Worm (Caenorhabditis elegans) whole organism, L2 larva: ENCODE measurements around the gene rnp-9.

Experiments
- F13H6.1 ChIP-seq: sonication (generic microtip); optimal IDR thresholded peaks from 2 replicates; lab custom pipeline; 2016; ENCODE audit warnings: missing genetic modification characterization, missing compliant biosample characterization
- R02D3.7 ChIP-seq: fragments of 150-350 bp; optimal IDR thresholded peaks from 2 replicates; lab custom pipeline; 2014; ENCODE audit warnings: missing biosample characterization, missing genetic modification characterization
- Y55F3AM.14 ChIP-seq: fragments of 200-800 bp; sonication (Bioruptor generic); optimal IDR thresholded peaks from 2 replicates; lab custom pipeline; 2018; ENCODE audit warnings: mild to moderate bottlenecking, missing genetic modification characterization, missing compliant biosample characterization
- ZK546.5 ChIP-seq: sonication (generic microtip); optimal IDR thresholded peaks from 2 replicates; lab custom pipeline; 2017; ENCODE audit warnings: missing biosample characterization, missing genetic modification characterization
- alr-1 ChIP-seq: fragments of 150-350 bp; optimal IDR thresholded peaks from 2 replicates; lab custom pipeline; 2014; ENCODE audit warnings: missing biosample characterization, missing genetic modification characterization
- ama-1 ChIP-seq: fragments of 150-350 bp; optimal IDR thresholded peaks from 2 replicates; lab custom pipeline; 2018; ENCODE audit warnings: inconsistent platforms
- blmp-1 ChIP-seq: sonication (generic microtip); optimal IDR thresholded peaks from 2 replicates; lab custom pipeline; 2017; ENCODE audit warnings: missing genetic modification characterization, mild to moderate bottlenecking, missing compliant biosample characterization, antibody characterized with exemption, moderate library complexity; ENCODE audit not compliant: insufficient read depth
- ceh-82 ChIP-seq: fragments of 150-350 bp; optimal IDR thresholded peaks from 2 replicates; lab custom pipeline; 2014; ENCODE audit warnings: missing biosample characterization, missing genetic modification characterization
- dmd-4 ChIP-seq: sonication (generic microtip); optimal IDR thresholded peaks from 2 replicates; lab custom pipeline; 2017; ENCODE audit warnings: missing biosample characterization, missing genetic modification characterization
- elt-1 ChIP-seq: fragments of 150-350 bp; optimal IDR thresholded peaks from 2 replicates; lab custom pipeline; 2014; ENCODE audit warnings: missing biosample characterization, missing genetic modification characterization
- elt-3 ChIP-seq: sonication (generic microtip); optimal IDR thresholded peaks from 2 replicates; lab custom pipeline; 2017; ENCODE audit warnings: missing biosample characterization, missing genetic modification characterization
- lin-11 ChIP-seq: fragments of 150-350 bp; sonication (generic microtip); optimal IDR thresholded peaks from 2 replicates; lab custom pipeline; 2014; ENCODE audit warnings: missing biosample characterization, missing genetic modification characterization, inconsistent platforms, mixed read lengths
- lin-13 ChIP-seq: fragments of 150-350 bp; optimal IDR thresholded peaks from 2 replicates; lab custom pipeline; 2014; ENCODE audit warnings: missing biosample characterization, missing genetic modification reagents, missing genetic modification characterization
- lin-39 ChIP-seq: fragments of 150-350 bp; optimal IDR thresholded peaks from 2 replicates; lab custom pipeline; 2014; ENCODE audit warnings: missing biosample characterization, missing genetic modification reagents, missing genetic modification characterization
- mab-5 ChIP-seq: fragments of 150-350 bp; optimal IDR thresholded peaks from 2 replicates; lab custom pipeline; 2014; ENCODE audit warnings: missing biosample characterization, missing genetic modification characterization
- mbf-1 ChIP-seq: sonication (generic microtip); optimal IDR thresholded peaks from 2 replicates; lab custom pipeline; 2017; ENCODE audit warnings: missing biosample characterization, missing genetic modification characterization
- mdl-1 ChIP-seq, 2 experiments: fragments of 150-350 bp in 1 of 2; sonication (generic microtip) in 1 of 2; optimal IDR thresholded peaks; 2 replicates each; lab custom pipeline; 2017; ENCODE audit warnings: missing biosample characterization in 2 of 2, missing genetic modification characterization in 2 of 2
- nhr-12 ChIP-seq: fragments of 150-350 bp; optimal IDR thresholded peaks from 2 replicates; lab custom pipeline; 2014; ENCODE audit warnings: missing biosample characterization, missing genetic modification characterization
- nhr-129 ChIP-seq: fragments of 150-350 bp; optimal IDR thresholded peaks from 2 replicates; lab custom pipeline; 2014; ENCODE audit warnings: missing biosample characterization, missing genetic modification characterization
- nhr-237 ChIP-seq: fragments of 150-350 bp; optimal IDR thresholded peaks from 2 replicates; lab custom pipeline; 2014; ENCODE audit warnings: missing biosample characterization, missing genetic modification characterization
- nhr-6 ChIP-seq: fragments of 150-350 bp; optimal IDR thresholded peaks from 2 replicates; lab custom pipeline; 2014; ENCODE audit warnings: missing biosample characterization, missing genetic modification characterization
- nhr-77 ChIP-seq: fragments of 150-350 bp; optimal IDR thresholded peaks from 2 replicates; lab custom pipeline; 2014; ENCODE audit warnings: missing biosample characterization, missing genetic modification characterization
- peb-1 ChIP-seq: fragments of 150-350 bp; optimal IDR thresholded peaks from 2 replicates; lab custom pipeline; 2014; ENCODE audit warnings: missing biosample characterization, missing genetic modification characterization
- sem-4 ChIP-seq: fragments of 150-350 bp; optimal IDR thresholded peaks from 2 replicates; lab custom pipeline; 2014; ENCODE audit warnings: missing biosample characterization, missing genetic modification reagents, missing genetic modification characterization
- skn-1 ChIP-seq: sonication (generic microtip); optimal IDR thresholded peaks from 2 replicates; lab custom pipeline; 2017; ENCODE audit warnings: missing biosample characterization, missing genetic modification characterization
- sma-3 ChIP-seq: sonication (generic microtip); optimal IDR thresholded peaks from 2 replicates; lab custom pipeline; 2016; ENCODE audit warnings: missing genetic modification reagents, missing genetic modification characterization, missing compliant biosample characterization
- sma-9 ChIP-seq, 2 experiments: fragments of 150-350 bp in 1 of 2; sonication (generic microtip) in 1 of 2; optimal IDR thresholded peaks; 2 replicates each; lab custom pipeline; 2014 to 2016; ENCODE audit warnings: missing genetic modification characterization in 2 of 2, mild to moderate bottlenecking in 1 of 2, missing biosample characterization in 1 of 2, missing compliant biosample characterization in 1 of 2, missing genetic modification reagents in 1 of 2, moderate library complexity in 1 of 2
- unc-39 ChIP-seq: fragments of 150-350 bp; optimal IDR thresholded peaks from 2 replicates; lab custom pipeline; 2014; ENCODE audit warnings: missing biosample characterization, missing genetic modification characterization
- unc-55 ChIP-seq: fragments of 150-350 bp; sonication (generic microtip); optimal IDR thresholded peaks from 3 replicates; lab custom pipeline; 2014; ENCODE audit warnings: missing biosample characterization, missing genetic modification reagents, missing genetic modification characterization
- unc-62 ChIP-seq: fragments of 150-350 bp; optimal IDR thresholded peaks from 2 replicates; lab custom pipeline; 2014; ENCODE audit warnings: missing biosample characterization, missing genetic modification reagents, missing genetic modification characterization
- ztf-11 ChIP-seq: sonication (generic microtip); optimal IDR thresholded peaks from 2 replicates; lab custom pipeline; 2017; ENCODE audit warnings: missing biosample characterization, missing genetic modification characterization
- ztf-4 ChIP-seq: fragments of 150-350 bp; optimal IDR thresholded peaks from 2 replicates; lab custom pipeline; 2014; ENCODE audit warnings: missing biosample characterization, missing genetic modification characterization

rnp-9 gene

DNA sequence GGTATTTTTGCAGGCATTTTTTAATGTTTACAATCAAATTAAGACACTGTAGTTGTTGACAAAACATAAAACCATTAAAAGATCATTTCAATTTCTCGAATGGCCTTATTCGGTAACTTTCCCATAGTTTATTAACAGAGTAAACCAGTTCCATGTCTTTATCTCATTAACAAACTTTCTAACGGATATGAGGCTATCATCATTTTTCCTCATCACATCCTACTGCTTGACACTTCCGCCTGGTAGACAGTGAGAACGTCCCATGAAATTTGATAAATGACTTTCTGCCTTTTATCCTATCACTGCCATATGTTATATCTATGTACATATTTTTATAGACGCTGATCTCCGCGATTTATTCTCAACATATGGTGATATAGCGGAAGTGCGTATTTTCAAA is 3.5 kb downstream of the rnp-9 start:
- TF ChIP-seq dmd-4 (no peak), unc-55 (GFP tag; lab: Kevin White, UChicago) (no peak), blmp-1 (tag; lab: Kevin White, UChicago) (no peak)
- TF ChIP-seq, all 48 proteins: peak for 0

DNA sequence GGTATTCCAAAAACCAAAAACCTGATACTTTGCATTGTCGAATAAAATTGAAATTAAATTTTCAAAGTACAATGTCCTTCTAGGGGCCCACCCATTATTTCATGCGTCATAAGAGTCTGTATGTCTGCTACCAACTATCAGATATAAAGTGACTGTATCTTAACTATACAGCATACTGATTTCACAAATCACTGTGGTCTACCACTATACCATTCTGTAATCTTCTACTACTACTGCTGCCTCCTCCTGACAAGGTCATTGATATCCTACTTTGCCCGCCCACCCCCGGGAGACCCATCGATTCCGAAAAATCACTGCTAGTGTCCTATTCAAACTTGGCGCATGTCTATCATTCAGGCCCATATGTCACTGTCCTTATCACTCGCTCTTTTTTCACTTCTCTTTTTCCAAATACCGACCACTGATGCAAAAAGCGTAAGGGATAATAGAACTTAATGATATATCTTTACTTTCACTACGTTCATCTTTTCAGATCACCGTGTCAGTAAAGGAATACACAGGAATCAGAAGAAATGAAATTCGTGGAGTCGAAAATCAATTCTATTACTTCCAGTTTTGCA is 5.0 kb downstream of the rnp-9 start, which contains the start of gene C07A4.2:
Gene C07A4.2 (plus strand): TSS at position 195 of the 581 bp plus-strand sequence.
- TF ChIP-seq blmp-1 (tag; lab: Kevin White, UChicago) (no peak), lin-39 (tag; lab: Kevin White, UChicago) (no peak), ZK546.5 (tag; lab: Kevin White, UChicago) (no peak), nhr-77 (no peak), nhr-237 (tag; lab: Kevin White, UChicago) (no peak), unc-62 (GFP tag; lab: Kevin White, UChicago) (no peak), skn-1 (no peak), sma-9 (GFP tag; optimal IDR thresholded peaks at IDR 0.05; lab: Kevin White, UChicago) (no peak), sma-9 (tag; optimal IDR thresholded peaks at IDR 0.05; lab: Kevin White, UChicago) (no peak), mab-5 (no peak), lin-13 (GFP tag; lab: Kevin White, UChicago) (no peak), R02D3.7 (no peak), nhr-129 (no peak), mbf-1 (tag; lab: Kevin White, UChicago) (no peak), sem-4 (no peak)

DNA sequence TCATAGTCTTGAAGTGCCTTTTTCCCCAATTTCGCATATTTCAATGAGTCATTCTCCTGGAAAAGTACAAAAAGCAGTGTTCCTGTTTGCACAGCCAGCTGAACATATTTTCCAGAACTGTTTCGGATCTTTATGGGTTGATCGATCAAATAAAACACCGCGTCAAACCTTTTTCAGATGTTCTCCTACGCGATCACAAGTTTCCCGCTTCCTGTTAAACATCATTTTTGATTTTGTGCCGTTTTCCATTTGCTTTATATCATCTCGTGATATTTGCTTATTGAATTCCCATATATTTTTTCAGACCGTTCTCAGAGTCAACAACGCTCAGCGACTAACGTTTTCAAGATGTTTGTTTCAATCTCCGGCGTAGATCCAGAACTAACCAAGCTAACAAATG is 7.6 kb downstream of the rnp-9 start, which contains the start of gene C07A4.3:
Gene C07A4.3 (plus strand): TSS at position 301 of the 400 bp plus-strand sequence.
- no peak for TF ChIP-seq peb-1 (tag; lab: Kevin White, UChicago)
- TF ChIP-seq ztf-11 (tag; lab: Kevin White, UChicago) = no peak
- no peak for TF ChIP-seq nhr-129
- no peak for TF ChIP-seq unc-55 (GFP tag; lab: Kevin White, UChicago)
- TF ChIP-seq elt-3 = no peak
- no peak for TF ChIP-seq ztf-4 (tag; lab: Kevin White, UChicago)
- TF ChIP-seq sma-3 (GFP tag; lab: Kevin White, UChicago) = no peak
- TF ChIP-seq alr-1 (tag; lab: Kevin White, UChicago) = no peak
- no peak for TF ChIP-seq lin-11 (tag; lab: Kevin White, UChicago)
- no peak for TF ChIP-seq R02D3.7
- TF ChIP-seq ama-1 (lab: Kevin White, UChicago) = no peak
- no peak for TF ChIP-seq unc-39 (tag; lab: Kevin White, UChicago)
- no peak for TF ChIP-seq elt-1 (tag; lab: Kevin White, UChicago)

DNA sequence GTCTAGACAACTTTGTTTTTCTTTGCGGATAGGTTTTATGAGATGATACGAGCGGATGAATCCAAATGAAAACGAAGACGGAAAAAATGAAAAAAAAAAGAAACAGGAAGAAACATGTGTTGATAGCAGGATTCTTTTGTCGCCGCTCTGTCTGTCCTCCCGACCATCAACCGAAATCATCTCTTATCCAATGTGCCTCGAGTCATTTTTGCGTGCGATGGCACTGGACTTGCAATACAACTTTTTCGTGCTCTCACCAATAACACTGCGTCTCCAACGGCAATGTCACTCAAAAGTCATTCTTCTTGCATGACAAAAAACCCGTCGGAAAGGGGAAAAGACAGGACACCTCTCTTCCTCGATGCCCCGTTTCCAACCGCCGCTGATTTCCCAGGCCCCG is 9.2 kb downstream of the rnp-9 start, which contains the start of gene ncs-4:
Gene ncs-4 (plus strand): TSS at position 227 of the 400 bp plus-strand sequence.
- TF ChIP-seq nhr-129 (peak; percentile 61), F13H6.1 (tag; lab: Kevin White, UChicago) (peak; percentile 48), mdl-1 (tag; optimal IDR thresholded peaks at IDR 0.05; lab: Kevin White, UChicago) (no peak), sma-9 (GFP tag; optimal IDR thresholded peaks at IDR 0.05; lab: Kevin White, UChicago) (peak; percentile 53), sma-9 (tag; optimal IDR thresholded peaks at IDR 0.05; lab: Kevin White, UChicago) (no peak)
- TF ChIP-seq, all 48 proteins: peak for 3

DNA sequence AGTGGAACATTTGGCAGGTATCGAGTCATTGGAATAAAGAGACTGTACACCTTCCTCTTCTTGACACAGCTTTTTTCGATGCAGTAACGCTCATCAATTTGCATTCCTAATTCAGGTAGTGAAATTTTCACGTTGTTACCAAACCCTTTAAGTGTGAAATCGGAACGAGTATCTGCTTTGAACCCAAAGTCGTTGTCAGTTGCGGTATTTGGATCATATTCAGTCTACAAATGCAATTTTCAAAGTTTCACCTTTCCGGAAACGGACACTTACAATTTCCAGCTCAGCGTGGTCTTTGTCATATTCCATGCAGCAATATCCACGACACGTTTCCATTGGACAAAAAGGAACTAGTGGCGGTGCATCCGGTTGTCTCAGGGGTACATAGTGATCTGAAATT is 15.5 kb downstream of the rnp-9 start:
- TF ChIP-seq ZK546.5 (tag; lab: Kevin White, UChicago) = no peak

DNA sequence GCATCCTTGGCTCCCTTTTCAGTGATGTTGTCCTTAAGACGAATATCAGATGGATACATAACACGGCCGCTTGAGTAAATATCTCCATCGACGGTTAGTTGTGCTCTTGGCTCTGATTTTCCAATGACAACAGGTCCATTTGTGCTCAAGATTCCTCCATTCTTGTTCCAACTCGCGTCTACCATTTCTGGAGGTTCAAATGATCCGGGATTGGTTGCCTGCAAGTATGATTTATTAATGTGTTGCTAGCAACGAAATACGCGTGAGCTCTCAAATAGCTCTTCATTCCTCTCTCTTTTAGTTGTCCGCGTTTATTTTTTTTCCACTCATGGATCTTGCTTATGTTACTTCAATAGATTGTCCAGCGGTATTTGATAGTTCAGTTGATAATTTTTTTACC is 16.6 kb downstream of the rnp-9 start, which contains the start of gene arrd-28:
Gene arrd-28 (plus strand): TSS at position 301 of the 400 bp plus-strand sequence.
- TF ChIP-seq nhr-77 (no peak), ceh-82 (tag; lab: Kevin White, UChicago) (no peak), blmp-1 (tag; lab: Kevin White, UChicago) (no peak), ZK546.5 (tag; lab: Kevin White, UChicago) (no peak), Y55F3AM.14 (GFP tag; lab: Kevin White, UChicago) (no peak), ztf-11 (tag; lab: Kevin White, UChicago) (no peak), nhr-12 (tag; lab: Kevin White, UChicago) (no peak), nhr-6 (tag; lab: Kevin White, UChicago) (no peak), lin-39 (tag; lab: Kevin White, UChicago) (no peak), skn-1 (no peak), mdl-1 (tag; optimal IDR thresholded peaks at IDR 0.05; lab: Kevin White, UChicago) (no peak), lin-11 (tag; lab: Kevin White, UChicago) (no peak), alr-1 (tag; lab: Kevin White, UChicago) (no peak)
